Worm (Caenorhabditis elegans) whole organism, L4 larva: ENCODE results near the gene myo-6.

Experiments used
- F37D6.2 ChIP-seq: sonication (generic microtip); optimal IDR thresholded peaks from 2 replicates; lab custom pipeline; 2016; ENCODE audit warnings: mild to moderate bottlenecking, missing genetic modification characterization, missing compliant biosample characterization
- F44E2.7 ChIP-seq: fragments of 200-800 bp; sonication (Bioruptor generic); IDR thresholded peaks from 2 replicates; pipeline ENCODE4 v2.1.2; 2022; ENCODE audit warnings: missing genetic modification characterization, missing compliant biosample characterization
- F49E8.2 ChIP-seq: sonication (generic microtip); optimal IDR thresholded peaks from 2 replicates; lab custom pipeline; 2016; ENCODE audit warnings: missing compliant biosample characterization, mild to moderate bottlenecking, missing genetic modification characterization, borderline replicate concordance
- T20F7.1 ChIP-seq: fragments of 200-800 bp; sonication (Bioruptor generic); optimal IDR thresholded peaks from 2 replicates; lab custom pipeline; 2018; ENCODE audit warnings: mild to moderate bottlenecking, missing genetic modification characterization, missing compliant biosample characterization
- ZK546.5 ChIP-seq, 2 experiments: sonication (generic microtip); optimal IDR thresholded peaks; 2 replicates each; lab custom pipeline; 2017; ENCODE audit warnings: missing biosample characterization in 2 of 2, missing genetic modification characterization in 2 of 2
- aha-1 ChIP-seq: fragments of 150-350 bp; peaks from one replicate; lab custom pipeline; 2014; ENCODE audit warnings: missing biosample characterization, missing genetic modification characterization
- attf-4 ChIP-seq: sonication (generic microtip); optimal IDR thresholded peaks from 3 replicates; lab custom pipeline; 2017; ENCODE audit warnings: missing biosample characterization, missing genetic modification characterization
- ceh-28 ChIP-seq: fragments of 150-350 bp; optimal IDR thresholded peaks from 2 replicates; lab custom pipeline; 2014; ENCODE audit warnings: missing biosample characterization, missing genetic modification reagents, missing genetic modification characterization
- ceh-32 ChIP-seq: sonication (generic microtip); optimal IDR thresholded peaks from 2 replicates; lab custom pipeline; 2016; ENCODE audit warnings: mild to moderate bottlenecking, missing genetic modification characterization, missing compliant biosample characterization; ENCODE audit not compliant: poor library complexity
- ceh-44 ChIP-seq: fragments of 200-800 bp; sonication (Bioruptor generic); IDR thresholded peaks from 2 replicates; pipeline ENCODE4 v1.3.6; 2022; ENCODE audit warnings: missing genetic modification reagents, missing genetic modification characterization, missing compliant biosample characterization
- daf-12 ChIP-seq: fragments of 150-350 bp; optimal IDR thresholded peaks from 2 replicates; lab custom pipeline; 2014; ENCODE audit warnings: missing biosample characterization, missing genetic modification reagents, missing genetic modification characterization
- daf-16 ChIP-seq, 3 experiments: sonication (generic microtip); optimal IDR thresholded peaks; 2 replicates each; lab custom pipeline; 2016 to 2017; ENCODE audit warnings: missing genetic modification characterization in 3 of 3, missing genetic modification reagents in 3 of 3, mild to moderate bottlenecking in 2 of 3, missing compliant biosample characterization in 2 of 3, missing biosample characterization in 1 of 3, moderate library complexity in 1 of 3
- daf-8 ChIP-seq: fragments of 200-800 bp; sonication (Bioruptor generic); IDR thresholded peaks from 2 replicates; pipeline ENCODE4 v1.3.6; 2022; ENCODE audit warnings: missing genetic modification characterization, missing compliant biosample characterization
- dmd-9 ChIP-seq: fragments of 200-800 bp; sonication (Bioruptor generic); IDR thresholded peaks from 2 replicates; pipeline ENCODE4 v1.3.6; 2022; ENCODE audit warnings: missing genetic modification reagents, missing genetic modification characterization, missing compliant biosample characterization
- dve-1 ChIP-seq: sonication (generic microtip); optimal IDR thresholded peaks from 2 replicates; lab custom pipeline; 2017; ENCODE audit warnings: antibody characterized with exemption, mild to moderate bottlenecking, missing genetic modification characterization, missing compliant biosample characterization; ENCODE audit not compliant: insufficient read depth
- egl-27 ChIP-seq: sonication (generic microtip); optimal IDR thresholded peaks from 3 replicates; lab custom pipeline; 2017; ENCODE audit warnings: missing biosample characterization, missing genetic modification reagents, missing genetic modification characterization
- fkh-10 ChIP-seq: fragments of 150-350 bp; optimal IDR thresholded peaks from 2 replicates; lab custom pipeline; 2014; ENCODE audit warnings: missing biosample characterization, missing genetic modification reagents, missing genetic modification characterization
- gei-8 ChIP-seq: fragments of 200-800 bp; sonication (Bioruptor generic); optimal IDR thresholded peaks from 2 replicates; lab custom pipeline; 2018; ENCODE audit warnings: mild to moderate bottlenecking, missing genetic modification characterization, missing compliant biosample characterization
- hlh-11 ChIP-seq: fragments of 200-800 bp; sonication (Bioruptor generic); optimal IDR thresholded peaks from 2 replicates; lab custom pipeline; 2018; ENCODE audit warnings: mild to moderate bottlenecking, missing genetic modification characterization, missing compliant biosample characterization
- hmg-1.1 ChIP-seq: fragments of 200-800 bp; sonication (Bioruptor generic); IDR thresholded peaks from 2 replicates; pipeline ENCODE4 v1.3.6; 2022; ENCODE audit warnings: missing genetic modification reagents, missing genetic modification characterization, missing compliant biosample characterization
- lim-7 ChIP-seq: fragments of 200-800 bp; sonication (Bioruptor generic); IDR thresholded peaks from 2 replicates; pipeline ENCODE4 v1.3.6; 2022; ENCODE audit warnings: missing genetic modification characterization, missing compliant biosample characterization
- lin-1 ChIP-seq: fragments of 200-800 bp; sonication (Bioruptor generic); IDR thresholded peaks from 2 replicates; pipeline ENCODE4 v1.3.6; 2022; ENCODE audit warnings: missing genetic modification reagents, missing genetic modification characterization, missing compliant biosample characterization
- lir-3 ChIP-seq: sonication (generic microtip); optimal IDR thresholded peaks from 2 replicates; lab custom pipeline; 2016; ENCODE audit warnings: mild to moderate bottlenecking, missing genetic modification characterization, missing compliant biosample characterization
- nhr-11 ChIP-seq: fragments of 150-350 bp; optimal IDR thresholded peaks from 2 replicates; lab custom pipeline; 2014; ENCODE audit warnings: missing biosample characterization, missing genetic modification characterization
- nhr-41 ChIP-seq: fragments of 200-800 bp; sonication (Bioruptor generic); IDR thresholded peaks from 2 replicates; pipeline ENCODE4 v1.3.6; 2022; ENCODE audit warnings: missing genetic modification reagents, missing genetic modification characterization, missing compliant biosample characterization
- nhr-6 ChIP-seq: fragments of 150-350 bp; optimal IDR thresholded peaks from 2 replicates; lab custom pipeline; 2014; ENCODE audit warnings: missing biosample characterization, missing genetic modification characterization
- nhr-76 ChIP-seq: fragments of 150-350 bp; optimal IDR thresholded peaks from 2 replicates; lab custom pipeline; 2014; ENCODE audit warnings: missing biosample characterization, missing genetic modification characterization
- nhr-77 ChIP-seq: fragments of 150-350 bp; optimal IDR thresholded peaks from 2 replicates; lab custom pipeline; 2014; ENCODE audit warnings: missing biosample characterization, missing genetic modification characterization
- pha-4 ChIP-seq, 2 experiments: fragments of 150-350 bp in 1 of 2; fragments of 200-800 bp in 1 of 2; sonication (Bioruptor generic) in 1 of 2; IDR thresholded peaks in 1 of 2; optimal IDR thresholded peaks in 1 of 2; 2 replicates each; pipeline versions ENCODE4 v1.3.6 to Lab custom; 2014 to 2022; ENCODE audit warnings: missing genetic modification characterization in 2 of 2, missing genetic modification reagents in 2 of 2, missing biosample characterization in 1 of 2, missing compliant biosample characterization in 1 of 2
- pqm-1 ChIP-seq: sonication (generic microtip); optimal IDR thresholded peaks from 2 replicates; lab custom pipeline; 2017; ENCODE audit warnings: missing biosample characterization, missing genetic modification characterization
- rbr-2 ChIP-seq: sonication (generic microtip); optimal IDR thresholded peaks from 2 replicates; lab custom pipeline; 2016; ENCODE audit warnings: missing genotype, missing genetic modification characterization, missing compliant biosample characterization
- saeg-2 ChIP-seq: fragments of 200-800 bp; sonication (Bioruptor generic); IDR thresholded peaks from 2 replicates; pipeline ENCODE4 v1.3.6; 2022; ENCODE audit warnings: missing genetic modification reagents, missing genetic modification characterization, missing compliant biosample characterization
- set-16 ChIP-seq: fragments of 200-800 bp; sonication (Bioruptor generic); IDR thresholded peaks from 2 replicates; pipeline ENCODE4 v1.3.6; 2022; ENCODE audit warnings: missing genetic modification reagents, missing genetic modification characterization, missing compliant biosample characterization
- skn-1 ChIP-seq: fragments of 150-350 bp; optimal IDR thresholded peaks from 2 replicates; lab custom pipeline; 2014; ENCODE audit warnings: missing biosample characterization, missing genetic modification characterization
- spr-1 ChIP-seq: sonication (generic microtip); optimal IDR thresholded peaks from 2 replicates; lab custom pipeline; 2016; ENCODE audit warnings: mild to moderate bottlenecking, missing genetic modification characterization, missing compliant biosample characterization
- spr-3 ChIP-seq: fragments of 200-800 bp; sonication (Bioruptor generic); optimal IDR thresholded peaks from 2 replicates; lab custom pipeline; 2018; ENCODE audit warnings: mild to moderate bottlenecking, missing genetic modification characterization, missing compliant biosample characterization
- unc-130 ChIP-seq: sonication (generic microtip); optimal IDR thresholded peaks from 2 replicates; lab custom pipeline; 2016; ENCODE audit warnings: missing genetic modification reagents, missing genetic modification characterization, missing compliant biosample characterization
- unc-62 ChIP-seq, 3 experiments: fragments of 150-350 bp in 1 of 3; sonication (generic microtip); optimal IDR thresholded peaks in 2 of 3; peaks in 1 of 3; 1 replicate in 1 of 3; 2 replicates in 2 of 3; lab custom pipeline; 2014 to 2017; ENCODE audit warnings: missing biosample characterization in 3 of 3, missing genetic modification characterization in 3 of 3, missing genetic modification reagents in 3 of 3, missing genotype in 1 of 3
- zag-1 ChIP-seq: fragments of 150-350 bp; optimal IDR thresholded peaks from 2 replicates; lab custom pipeline; 2014; ENCODE audit warnings: missing biosample characterization, missing genetic modification characterization

The myo-6 gene

ce11 chrIII:13377249-13377648, 32.3 kb upstream of the myo-6 start (continued):
- TF ChIP-seq daf-16 (GFP tag; optimal IDR thresholded peaks at IDR 0.05; lab: Kevin White, UChicago) (peak in 1 of 2 experiments; percentile 10), daf-16 (tag; optimal IDR thresholded peaks at IDR 0.05; lab: Kevin White, UChicago) (peak; percentile 87), nhr-6 (tag; lab: Kevin White, UChicago) (no peak), spr-1 (tag; lab: Kevin White, UChicago) (no peak), nhr-77 (tag; lab: Kevin White, UChicago) (peak; percentile 51), ceh-44 (GFP tag; lab: Robert Waterston, UW) (no peak), F44E2.7 (GFP tag; lab: Robert Waterston, UW) (no peak), fkh-10 (GFP tag; lab: Kevin White, UChicago) (no peak), pha-4 (GFP tag; IDR thresholded peaks at IDR 0.05; lab: Robert Waterston, UW) (peak; percentile 36; the same call in 1 of the 2 replicates), pha-4 (tag; optimal IDR thresholded peaks at IDR 0.05; lab: Kevin White, UChicago) (no peak), hlh-11 (tag; lab: Kevin White, UChicago) (peak; percentile 87), lir-3 (tag; lab: Kevin White, UChicago) (no peak), dve-1 (peak; percentile 55), skn-1 (tag; lab: Kevin White, UChicago) (no peak), ZK546.5 (tag; optimal IDR thresholded peaks at IDR 0.05; lab: Kevin White, UChicago) (no peak), lin-1 (GFP tag; lab: Robert Waterston, UW) (no peak), gei-8 (GFP tag; lab: Kevin White, UChicago) (no peak), hmg-1.1 (GFP tag; lab: Robert Waterston, UW) (peak; percentile 70), unc-62 (GFP tag; optimal IDR thresholded peaks at IDR 0.05 in 1 of 2; lab: Kevin White, UChicago) (no peak), unc-62 (tag; optimal IDR thresholded peaks at IDR 0.05; lab: Kevin White, UChicago) (no peak), set-16 (GFP tag; lab: Robert Waterston, UW) (peak; percentile 54), unc-130 (GFP tag; lab: Kevin White, UChicago) (no peak), pqm-1 (tag; lab: Kevin White, UChicago) (peak; percentile 79), saeg-2 (no peak), nhr-11 (tag; lab: Kevin White, UChicago) (no peak)

- TF ChIP-seq F37D6.2 (tag; lab: Kevin White, UChicago), result no peak
- TF ChIP-seq aha-1 (tag; lab: Kevin White, UChicago), result peak; percentile 44
- no peak for TF ChIP-seq nhr-76 (tag; lab: Kevin White, UChicago)
- no peak for TF ChIP-seq lim-7
- no peak for TF ChIP-seq attf-4 (tag; lab: Kevin White, UChicago)
Observed at ce11 chrIII:13378242-13378641, 31.4 kb upstream of the myo-6 start, which contains the start of gene T03F6.10. TSS of gene T03F6.10 (minus strand) at chrIII:13378342.

ce11 chrIII:13380196-13380595, 29.4 kb upstream of the myo-6 start, which contains the start of gene T03F6.6:
TSS of gene T03F6.6 (minus strand) at chrIII:13380296.
- no peak for TF ChIP-seq dmd-9 (GFP tag; lab: Robert Waterston, UW)
- TF ChIP-seq zag-1 (tag; lab: Kevin White, UChicago), result no peak
- TF ChIP-seq rbr-2, result no peak
- no peak for TF ChIP-seq ceh-28 (tag; lab: Kevin White, UChicago)
- no peak for TF ChIP-seq pqm-1 (tag; lab: Kevin White, UChicago)
- no peak for TF ChIP-seq nhr-41 (GFP tag; lab: Robert Waterston, UW)
- TF ChIP-seq T20F7.1 (GFP tag; lab: Kevin White, UChicago), result no peak
- no peak for TF ChIP-seq daf-16 (GFP tag; optimal IDR thresholded peaks at IDR 0.05; lab: Kevin White, UChicago)
- TF ChIP-seq daf-16 (tag; optimal IDR thresholded peaks at IDR 0.05; lab: Kevin White, UChicago), result no peak
- no peak for TF ChIP-seq egl-27 (tag; lab: Kevin White, UChicago)
- TF ChIP-seq ceh-32 (tag; lab: Kevin White, UChicago), result no peak
- no peak for TF ChIP-seq daf-8
- TF ChIP-seq F49E8.2 (tag; lab: Kevin White, UChicago), result no peak
- TF ChIP-seq spr-3 (GFP tag; lab: Kevin White, UChicago), result no peak
- no peak for TF ChIP-seq daf-12 (tag; lab: Kevin White, UChicago)
